Worm (Caenorhabditis elegans): Measurements from ENCODE around the gene F54F12.2.

F54F12.2 gene

DNA sequence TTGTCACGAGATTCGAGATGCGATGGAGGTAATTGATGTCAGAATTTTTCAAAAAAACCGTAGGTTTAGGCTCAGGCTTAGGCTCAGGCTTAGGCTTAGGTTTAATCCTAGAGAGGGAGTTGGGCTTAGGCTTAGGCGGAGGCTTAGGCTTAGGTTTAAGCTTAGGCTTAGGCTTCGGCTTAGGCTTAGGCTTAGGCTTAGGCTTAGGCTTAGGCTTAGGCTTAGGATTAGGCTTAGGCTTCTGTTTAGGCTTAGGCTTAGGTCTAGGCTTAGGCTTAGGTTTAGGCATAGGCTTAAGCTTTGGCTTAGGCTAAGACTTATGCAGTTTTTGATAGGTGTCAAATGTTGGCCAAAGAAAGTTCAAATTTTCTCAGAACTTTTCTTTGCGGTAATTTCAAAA, 35.5 kb upstream of the F54F12.2 start:
- TF ChIP-seq fos-1 (tag; optimal IDR thresholded peaks at IDR 0.05) (no peak), ZK546.5 (tag; optimal IDR thresholded peaks at IDR 0.05) (no peak), lin-39 (tag; optimal IDR thresholded peaks at IDR 0.05) (no peak), sem-4 (tag; optimal IDR thresholded peaks at IDR 0.05) (no peak), nhr-77 (tag; optimal IDR thresholded peaks at IDR 0.05) (no peak), nhr-21 (tag; optimal IDR thresholded peaks at IDR 0.05) (no peak), zag-1 (tag; optimal IDR thresholded peaks at IDR 0.05) (no peak), snpc-4 (tag; optimal IDR thresholded peaks at IDR 0.05) (no peak), ztf-4 (tag; optimal IDR thresholded peaks at IDR 0.05) (no peak), dmd-4 (tag; optimal IDR thresholded peaks at IDR 0.05) (no peak), blmp-1 (tag; optimal IDR thresholded peaks at IDR 0.05; ENCODE audit: insufficient read depth) (no peak), F13H6.1 (tag; optimal IDR thresholded peaks at IDR 0.05) (no peak), egl-27 (tag; optimal IDR thresholded peaks at IDR 0.05) (no peak), lin-11 (tag; optimal IDR thresholded peaks at IDR 0.05) (no peak), peb-1 (tag; optimal IDR thresholded peaks at IDR 0.05) (no peak), elt-1 (tag; optimal IDR thresholded peaks at IDR 0.05) (no peak)

- TF ChIP-seq sma-3 (GFP tag; optimal IDR thresholded peaks at IDR 0.05) (no peak), nhr-23 (tag; optimal IDR thresholded peaks at IDR 0.05) (no peak)
Observed at ce11 chrIII:13005161-13005560, 34.7 kb upstream of the F54F12.2 start, which contains the start of gene snf-7. Gene snf-7 (plus strand): TSS chrIII:13005461.

DNA sequence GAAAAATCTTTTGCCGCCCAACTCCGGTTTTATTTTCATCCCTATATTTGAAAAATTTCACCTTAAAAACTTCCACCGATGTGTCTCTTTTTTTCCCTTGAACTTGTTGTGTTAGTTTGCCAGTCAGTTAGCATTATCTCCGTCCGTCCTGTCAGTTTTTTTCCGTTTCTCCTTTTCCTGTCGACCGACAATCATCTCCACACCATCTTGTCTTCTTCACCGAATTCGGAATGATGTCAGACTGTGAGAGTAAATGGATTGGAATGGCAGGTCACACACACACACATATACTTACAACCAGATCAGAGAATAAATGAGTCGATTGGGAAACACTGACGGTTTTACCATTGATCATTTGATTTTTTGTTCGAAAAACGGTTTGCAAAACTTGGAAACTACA, 27.9 kb upstream of the F54F12.2 start:
- TF ChIP-seq nhr-25 (tag; optimal IDR thresholded peaks at IDR 0.05) (peak; percentile 9), unc-39 (tag; optimal IDR thresholded peaks at IDR 0.05) (no peak), fos-1 (tag; optimal IDR thresholded peaks at IDR 0.05) (peak; percentile 23), nhr-237 (tag; optimal IDR thresholded peaks at IDR 0.05) (no peak), ZK546.5 (tag; optimal IDR thresholded peaks at IDR 0.05) (no peak), unc-55 (GFP tag; optimal IDR thresholded peaks at IDR 0.05) (no peak), nhr-10 (tag; optimal IDR thresholded peaks at IDR 0.05) (no peak), R02D3.7 (tag; optimal IDR thresholded peaks at IDR 0.05) (no peak), nhr-21 (tag; optimal IDR thresholded peaks at IDR 0.05) (no peak), egl-27 (tag; optimal IDR thresholded peaks at IDR 0.05) (no peak), mdl-1 (tag; optimal IDR thresholded peaks at IDR 0.05) (no peak), lin-11 (tag; optimal IDR thresholded peaks at IDR 0.05) (no peak), nhr-129 (tag; optimal IDR thresholded peaks at IDR 0.05) (peak; percentile 58), sma-9 (GFP tag; optimal IDR thresholded peaks at IDR 0.05) (peak; percentile 31), sma-9 (tag; optimal IDR thresholded peaks at IDR 0.05) (no peak), ceh-16 (tag; optimal IDR thresholded peaks at IDR 0.05) (peak; percentile 6), sma-3 (GFP tag; optimal IDR thresholded peaks at IDR 0.05) (peak; percentile 44), elt-3 (tag; optimal IDR thresholded peaks at IDR 0.05) (no peak), elt-1 (tag; optimal IDR thresholded peaks at IDR 0.05) (no peak), lsy-2 (tag; optimal IDR thresholded peaks at IDR 0.05) (no peak), blmp-1 (tag; optimal IDR thresholded peaks at IDR 0.05; ENCODE audit: insufficient read depth) (no peak), nhr-11 (tag; optimal IDR thresholded peaks at IDR 0.05) (no peak), mbf-1 (tag; optimal IDR thresholded peaks at IDR 0.05) (no peak), snpc-4 (tag; optimal IDR thresholded peaks at IDR 0.05) (no peak)

- TF ChIP-seq skn-1 (tag; optimal IDR thresholded peaks at IDR 0.05) (no peak), gmeb-1 (tag; optimal IDR thresholded peaks at IDR 0.05) (no peak)
Observed at ce11 chrIII:13013912-13014311, 25.9 kb upstream of the F54F12.2 start.

ce11 chrIII:13015754-13016317, 24.0 kb upstream of the F54F12.2 start:
- TF ChIP-seq crh-2 (tag; optimal IDR thresholded peaks at IDR 0.05) (peak; percentile 30), lin-13 (GFP tag; optimal IDR thresholded peaks at IDR 0.05) (peak; percentile 62), nhr-25 (tag; optimal IDR thresholded peaks at IDR 0.05) (peak; percentile 45), nhr-21 (tag; optimal IDR thresholded peaks at IDR 0.05) (peak; percentile 41), fos-1 (tag; optimal IDR thresholded peaks at IDR 0.05) (peak; percentile 43), ztf-11 (tag; optimal IDR thresholded peaks at IDR 0.05) (no peak), sem-4 (tag; optimal IDR thresholded peaks at IDR 0.05) (peak; percentile 63), lsy-2 (tag; optimal IDR thresholded peaks at IDR 0.05) (peak; percentile 38 to 48), nhr-6 (tag; optimal IDR thresholded peaks at IDR 0.05) (peak; percentile 15), C34F6.9 (tag; optimal IDR thresholded peaks at IDR 0.05) (peak; percentile 50), unc-55 (GFP tag; optimal IDR thresholded peaks at IDR 0.05) (peak; percentile 31), ceh-16 (tag; optimal IDR thresholded peaks at IDR 0.05) (no peak), lin-11 (tag; optimal IDR thresholded peaks at IDR 0.05) (peak; percentile 21), nhr-11 (tag; optimal IDR thresholded peaks at IDR 0.05) (no peak), nhr-129 (tag; optimal IDR thresholded peaks at IDR 0.05) (peak; percentile 37), gmeb-1 (tag; optimal IDR thresholded peaks at IDR 0.05) (peak; percentile 52), lin-39 (tag; optimal IDR thresholded peaks at IDR 0.05) (no peak)

All from whole organism, L2 larva.